Fruit fly (Drosophila melanogaster): Measurements from ENCODE around the gene Dysb.

DNA sequence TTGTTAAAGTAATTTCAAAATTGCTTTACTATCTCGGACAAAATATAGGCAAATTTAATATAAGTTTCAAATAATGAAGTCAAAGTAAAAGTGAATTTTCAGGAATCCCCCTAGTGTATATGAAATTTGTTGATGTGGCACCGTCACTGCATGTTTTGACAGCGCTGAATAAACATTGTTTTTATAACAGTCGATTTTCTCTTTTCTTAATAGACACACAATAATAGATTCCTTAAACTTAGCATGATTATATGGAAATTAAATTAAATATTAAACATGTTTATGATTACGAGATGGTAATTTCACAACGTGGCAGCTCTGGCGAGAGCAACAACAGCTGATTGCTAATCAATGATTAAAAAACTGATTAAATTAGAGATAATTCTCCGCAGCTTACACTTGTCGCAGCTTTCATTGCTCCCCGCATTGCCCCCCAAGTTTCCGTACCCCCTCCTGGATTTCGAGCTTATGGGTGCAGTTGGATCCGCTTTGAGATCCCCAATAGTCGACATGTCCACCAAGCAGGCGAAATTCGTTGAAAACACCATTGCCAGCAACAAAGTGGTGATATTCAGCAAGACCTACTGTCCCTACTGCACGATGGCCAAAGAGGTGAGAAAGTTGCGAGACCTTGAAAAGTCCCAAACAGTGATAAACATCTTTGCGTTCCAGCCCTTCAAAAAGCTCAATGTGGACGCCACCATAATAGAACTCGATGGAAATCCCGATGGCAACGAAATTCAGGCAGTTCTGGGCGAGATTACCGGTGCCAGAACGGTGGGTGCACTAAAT lies 1.7 kb downstream of the Dysb start, which contains the start of gene Grx1:
- TF ChIP-seq Myc (optimal IDR thresholded peaks at IDR 0.05) (no peak), h (optimal IDR thresholded peaks at IDR 0.05) (no peak), psq (optimal IDR thresholded peaks at IDR 0.05) (no peak), Sin3A (optimal IDR thresholded peaks at IDR 0.05) (no peak), insv (optimal IDR thresholded peaks at IDR 0.05) (no peak), ttk (optimal IDR thresholded peaks at IDR 0.05) (no peak)

All from Kc167 (cell line).